Fruit fly (Drosophila melanogaster): ENCODE data around the gene CG2930.
A peak's percentile ranks its signal among the peaks of the same experiment; 100 is the strongest.

Gene CG2930

dm6 chrX:3832226-3832625 lies 36.5 kb upstream of the CG2930 start (continued):
- TF ChIP-seq ac (GFP tag; optimal IDR thresholded peaks at IDR 0.05) (peak; percentile 45), CG8281 (tag; optimal IDR thresholded peaks at IDR 0.05) (no peak), CG18476 (GFP tag; optimal IDR thresholded peaks at IDR 0.05) (no peak), Spps (tag; optimal IDR thresholded peaks at IDR 0.05) (no peak), salm (tag; optimal IDR thresholded peaks at IDR 0.05) (no peak), tll (GFP tag; optimal IDR thresholded peaks at IDR 0.05) (peak in 1 of 2 experiments; percentile 14), CG32772 (GFP tag; IDR thresholded peaks at IDR 0.05) (no peak), CG15479 (GFP tag; optimal IDR thresholded peaks at IDR 0.05) (peak; percentile 7), CG15696 (tag; optimal IDR thresholded peaks at IDR 0.05) (peak; percentile 67)

- TF ChIP-seq Spps (tag; optimal IDR thresholded peaks at IDR 0.05) = no peak
- TF ChIP-seq nom (GFP tag; optimal IDR thresholded peaks at IDR 0.05) = peak; percentile 59
Measured at dm6 chrX:3833109-3833657, 35.6 kb upstream of the CG2930 start.

- TF ChIP-seq CG30403 (GFP tag; optimal IDR thresholded peaks at IDR 0.05) (no peak), trh (GFP tag; optimal IDR thresholded peaks at IDR 0.05) (no peak), al (GFP tag; IDR thresholded peaks at IDR 0.05) (no peak), ems (GFP tag; optimal IDR thresholded peaks at IDR 0.05) (no peak), CG18011 (GFP tag; optimal IDR thresholded peaks at IDR 0.05) (peak; percentile 90), Drgx (GFP tag; IDR thresholded peaks at IDR 0.05) (peak; percentile 45), CG5953 (GFP tag; IDR thresholded peaks at IDR 0.05) (no peak), Gsc (GFP tag; IDR thresholded peaks at IDR 0.05) (no peak), lbe (GFP tag; optimal IDR thresholded peaks at IDR 0.05) (no peak), Oaz (GFP tag; IDR thresholded peaks at IDR 0.05) (no peak), sqz (GFP tag; optimal IDR thresholded peaks at IDR 0.05) (peak; percentile 60), CG13287 (GFP tag; IDR thresholded peaks at IDR 0.05; ENCODE audit: partially characterized antibody) (no peak), NC2β (GFP tag; optimal IDR thresholded peaks at IDR 0.05) (no peak), CG9215 (GFP tag; IDR thresholded peaks at IDR 0.05) (no peak), CG3407 (GFP tag; optimal IDR thresholded peaks at IDR 0.05) (no peak), run (tag; optimal IDR thresholded peaks at IDR 0.05) (no peak), CG8924 (tag; optimal IDR thresholded peaks at IDR 0.05) (no peak), Lhr (GFP tag; optimal IDR thresholded peaks at IDR 0.05) (no peak), Doc3 (GFP tag; IDR thresholded peaks at IDR 0.05; ENCODE audit: partially characterized antibody) (no peak), vvl (GFP tag; IDR thresholded peaks at IDR 0.05) (no peak), Trl (optimal IDR thresholded peaks at IDR 0.05) (peak; percentile 77 to 87), Trl (GFP tag; optimal IDR thresholded peaks at IDR 0.05) (no peak), Sry-β (GFP tag; optimal IDR thresholded peaks at IDR 0.05) (no peak), CG31441 (GFP tag; IDR thresholded peaks at IDR 0.05) (no peak), CG17912 (GFP tag; optimal IDR thresholded peaks at IDR 0.05) (no peak), bsh (GFP tag; optimal IDR thresholded peaks at IDR 0.05) (peak in 1 of 2 experiments; percentile 41), ac (GFP tag; optimal IDR thresholded peaks at IDR 0.05) (no peak), sc (optimal IDR thresholded peaks at IDR 0.05) (no peak), sc (GFP tag; optimal IDR thresholded peaks at IDR 0.05) (no peak), CG14441 (GFP tag; IDR thresholded peaks at IDR 0.05) (no peak), nom (GFP tag; optimal IDR thresholded peaks at IDR 0.05) (peak; percentile 89), Ravus (GFP tag; IDR thresholded peaks at IDR 0.05) (no peak), pros (GFP tag; optimal IDR thresholded peaks at IDR 0.05) (peak; percentile 100), CG32767 (GFP tag; IDR thresholded peaks at IDR 0.05) (no peak), CG12769 (tag; optimal IDR thresholded peaks at IDR 0.05) (peak; percentile 64), CG2116 (GFP tag; optimal IDR thresholded peaks at IDR 0.05) (no peak), psq (GFP tag; optimal IDR thresholded peaks at IDR 0.05) (peak; percentile 47), CG4282 (GFP tag; optimal IDR thresholded peaks at IDR 0.05) (no peak)
Measured at dm6 chrX:3834955-3835763, 33.6 kb upstream of the CG2930 start.

Data from whole organism, embryonic.